Worm (Caenorhabditis elegans): ENCODE measurements around the gene dot-1.3.

- no peak for TF ChIP-seq lin-35 (GFP tag; optimal IDR thresholded peaks at IDR 0.05)
- no peak for TF ChIP-seq zag-1 (tag; optimal IDR thresholded peaks at IDR 0.05)
- TF ChIP-seq ceh-82 (tag; optimal IDR thresholded peaks at IDR 0.05), result no peak
- no peak for TF ChIP-seq tlp-1 (tag; optimal IDR thresholded peaks at IDR 0.05)
- no peak for TF ChIP-seq unc-130 (tag; optimal IDR thresholded peaks at IDR 0.05)
- TF ChIP-seq snpc-4 (tag; optimal IDR thresholded peaks at IDR 0.05), result no peak
- no peak for TF ChIP-seq nhr-11 (tag; optimal IDR thresholded peaks at IDR 0.05)
- TF ChIP-seq aly-2 (tag; optimal IDR thresholded peaks at IDR 0.05), result no peak
- TF ChIP-seq lin-39 (tag; optimal IDR thresholded peaks at IDR 0.05), result no peak
- TF ChIP-seq lir-3 (tag; optimal IDR thresholded peaks at IDR 0.05; ENCODE audit: poor library complexity), result no peak
- no peak for TF ChIP-seq fkh-4 (tag; optimal IDR thresholded peaks at IDR 0.05; ENCODE audit: borderline replicate concordance)
- no peak for TF ChIP-seq elt-3 (tag; optimal IDR thresholded peaks at IDR 0.05)
- no peak for TF ChIP-seq hpl-2 (GFP tag; optimal IDR thresholded peaks at IDR 0.05)
Observed at ce11 chrX:12275577-12275976, 27.1 kb downstream of the dot-1.3 start, which contains the start of gene C04B4.6.

All from whole organism, L1 larva.